Worm (Caenorhabditis elegans): ENCODE results near the gene Y73B6BL.37.

DNA sequence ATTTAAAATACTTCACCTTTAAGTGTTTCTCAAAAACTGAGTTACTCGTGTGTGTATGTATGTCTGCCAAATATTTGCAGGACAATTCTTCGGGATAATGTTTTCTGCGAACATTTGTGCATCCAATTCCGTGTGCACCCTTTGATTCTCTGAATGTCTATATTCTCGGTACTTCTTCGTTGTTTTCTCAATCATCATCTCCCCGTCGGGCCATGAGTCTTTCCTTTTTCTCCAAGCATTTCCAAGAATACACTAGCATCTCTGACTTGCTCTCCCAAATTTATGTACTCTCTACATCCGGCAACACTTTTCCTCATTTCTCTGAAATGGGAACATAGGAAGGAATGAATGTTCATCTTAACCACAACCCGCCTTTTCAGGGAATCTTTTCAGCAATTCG is 27.6 kb downstream of the Y73B6BL.37 start:
- TF ChIP-seq nhr-237 (tag; optimal IDR thresholded peaks at IDR 0.05), result no peak
- TF ChIP-seq nhr-11 (tag; optimal IDR thresholded peaks at IDR 0.05), result peak; percentile 69
- no peak for TF ChIP-seq R02D3.7 (tag; optimal IDR thresholded peaks at IDR 0.05)
- TF ChIP-seq nhr-10 (tag; optimal IDR thresholded peaks at IDR 0.05), result no peak
